Fruit fly (Drosophila melanogaster): ENCODE results near the gene CG9837.

DNA sequence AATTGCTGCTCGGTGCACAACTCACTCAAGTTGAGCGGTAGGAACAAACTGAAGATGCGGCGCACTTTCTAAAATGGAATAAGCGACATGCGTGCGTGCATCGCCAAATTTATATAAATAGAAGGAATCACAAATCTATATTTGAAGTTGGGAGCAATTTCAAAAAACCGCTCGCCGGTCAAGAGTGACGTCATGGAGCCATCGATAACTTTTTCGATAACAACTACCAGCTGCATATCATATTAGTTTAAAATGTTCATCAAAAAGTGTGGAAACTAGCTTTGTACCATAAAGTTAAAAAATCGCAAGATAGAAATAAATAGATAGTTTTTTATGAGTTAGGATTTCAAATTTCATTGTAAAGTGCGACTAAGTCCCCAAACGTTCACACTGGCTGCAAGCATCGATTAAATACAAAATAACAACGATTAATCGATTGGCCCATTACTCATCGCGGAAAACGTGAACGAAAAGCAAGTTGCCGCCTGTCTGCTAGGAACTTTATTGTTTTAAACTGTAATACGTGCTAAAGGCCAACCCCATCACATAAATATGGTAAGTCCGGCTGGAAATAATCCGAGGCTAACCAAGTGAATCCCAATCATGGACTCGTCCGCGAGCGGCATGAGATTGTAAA, 12.1 kb downstream of the CG9837 start, which contains the start of the genes Pif1A, Pif1B and CCT7:
- TF ChIP-seq psq (optimal IDR thresholded peaks at IDR 0.05) (no peak), CG8478 (optimal IDR thresholded peaks at IDR 0.05) (no peak), usp (GFP tag; optimal IDR thresholded peaks at IDR 0.05) (no peak)
